Worm (Caenorhabditis elegans) whole organism, L3 larva: ENCODE measurements around the gene ent-4.

Source experiments
- R02D3.7 ChIP-seq: fragments of 150-350 bp; optimal IDR thresholded peaks from 2 replicates; lab custom pipeline; 2014; ENCODE audit warnings: missing biosample characterization, missing genetic modification characterization
- ZK546.5 ChIP-seq: sonication (generic microtip); optimal IDR thresholded peaks from 2 replicates; lab custom pipeline; 2017; ENCODE audit warnings: missing biosample characterization, missing genetic modification characterization
- ama-1 ChIP-seq: fragments of 150-350 bp; optimal IDR thresholded peaks from 2 replicates; lab custom pipeline; 2018
- ceh-16 ChIP-seq: sonication (generic microtip); optimal IDR thresholded peaks from 2 replicates; lab custom pipeline; 2017; ENCODE audit warnings: missing biosample characterization, missing genetic modification characterization
- ceh-28 ChIP-seq: fragments of 150-350 bp; optimal IDR thresholded peaks from 2 replicates; lab custom pipeline; 2014; ENCODE audit warnings: missing biosample characterization, missing genetic modification reagents, missing genetic modification characterization
- ceh-82 ChIP-seq: fragments of 150-350 bp; optimal IDR thresholded peaks from 2 replicates; lab custom pipeline; 2014; ENCODE audit warnings: missing biosample characterization, missing genetic modification characterization
- daf-12 ChIP-seq: fragments of 150-350 bp; optimal IDR thresholded peaks from 2 replicates; lab custom pipeline; 2014; ENCODE audit warnings: missing biosample characterization, missing genetic modification reagents, missing genetic modification characterization
- egl-27 ChIP-seq: sonication (generic microtip); optimal IDR thresholded peaks from 4 replicates; lab custom pipeline; 2017; ENCODE audit warnings: missing biosample characterization, missing genetic modification reagents, missing genetic modification characterization
- egl-5 ChIP-seq: fragments of 150-350 bp; optimal IDR thresholded peaks from 2 replicates; lab custom pipeline; 2017; ENCODE audit warnings: missing biosample characterization, missing genetic modification reagents, missing genetic modification characterization, inconsistent platforms
- elt-1 ChIP-seq: fragments of 150-350 bp; optimal IDR thresholded peaks from 2 replicates; lab custom pipeline; 2014; ENCODE audit warnings: missing biosample characterization, missing genetic modification characterization
- elt-2 ChIP-seq: sonication (generic microtip); optimal IDR thresholded peaks from 2 replicates; lab custom pipeline; 2016; ENCODE audit warnings: missing genetic modification reagents, mild to moderate bottlenecking, missing genetic modification characterization, missing compliant biosample characterization
- elt-3 ChIP-seq, 3 experiments: fragments of 150-350 bp in 1 of 3; sonication (generic microtip) in 2 of 3; optimal IDR thresholded peaks; 2 replicates in 2 of 3; 4 replicates in 1 of 3; lab custom pipeline; 2014 to 2017; ENCODE audit warnings: missing biosample characterization in 3 of 3, missing genetic modification characterization in 3 of 3
- eor-1 ChIP-seq, 2 experiments: fragments of 150-350 bp; optimal IDR thresholded peaks; 2 replicates each; lab custom pipeline; 2014 to 2018; ENCODE audit warnings: missing biosample characterization in 2 of 2, missing genetic modification characterization in 2 of 2
- fkh-2 ChIP-seq: fragments of 150-350 bp; optimal IDR thresholded peaks from 2 replicates; lab custom pipeline; 2014; ENCODE audit warnings: missing biosample characterization, missing genetic modification reagents, missing genetic modification characterization
- fos-1 ChIP-seq: fragments of 150-350 bp; optimal IDR thresholded peaks from 2 replicates; lab custom pipeline; 2014; ENCODE audit warnings: missing biosample characterization, missing genetic modification characterization
- hmg-11 ChIP-seq: sonication (generic microtip); optimal IDR thresholded peaks from 2 replicates; lab custom pipeline; 2016; ENCODE audit warnings: missing genetic modification characterization, missing compliant biosample characterization
- jun-1 ChIP-seq: fragments of 150-350 bp; optimal IDR thresholded peaks from 2 replicates; lab custom pipeline; 2014; ENCODE audit warnings: missing biosample characterization, missing genetic modification reagents, missing genetic modification characterization
- lin-39 ChIP-seq: fragments of 150-350 bp; optimal IDR thresholded peaks from 2 replicates; lab custom pipeline; 2018; ENCODE audit warnings: missing biosample characterization, missing genetic modification reagents, missing genetic modification characterization
- lsy-12 ChIP-seq: sonication (generic microtip); optimal IDR thresholded peaks from 2 replicates; lab custom pipeline; 2016; ENCODE audit warnings: mild to moderate bottlenecking, missing genetic modification characterization, missing compliant biosample characterization
- mdl-1 ChIP-seq: fragments of 150-350 bp; optimal IDR thresholded peaks from 2 replicates; lab custom pipeline; 2014; ENCODE audit warnings: missing biosample characterization, missing genetic modification characterization
- mml-1 ChIP-seq: fragments of 150-350 bp; sonication (generic microtip); optimal IDR thresholded peaks from 3 replicates; lab custom pipeline; 2014; ENCODE audit warnings: missing biosample characterization, missing genetic modification characterization
- nfya-1 ChIP-seq: sonication (generic microtip); optimal IDR thresholded peaks from 2 replicates; lab custom pipeline; 2017; ENCODE audit warnings: missing genetic modification characterization, mild to moderate bottlenecking, missing compliant biosample characterization, antibody characterized with exemption, moderate library complexity; ENCODE audit not compliant: insufficient read depth
- nhr-12 ChIP-seq: fragments of 150-350 bp; optimal IDR thresholded peaks from 2 replicates; lab custom pipeline; 2014; ENCODE audit warnings: missing biosample characterization, missing genetic modification characterization
- nhr-25 ChIP-seq: sonication (generic microtip); optimal IDR thresholded peaks from 2 replicates; lab custom pipeline; 2017; ENCODE audit warnings: missing biosample characterization, missing genetic modification characterization
- nhr-28 ChIP-seq: fragments of 150-350 bp; optimal IDR thresholded peaks from 2 replicates; lab custom pipeline; 2014; ENCODE audit warnings: missing biosample characterization, missing genetic modification characterization
- nhr-43 ChIP-seq: sonication (generic microtip); optimal IDR thresholded peaks from 2 replicates; lab custom pipeline; 2016; ENCODE audit warnings: mild to moderate bottlenecking, missing genetic modification characterization, missing compliant biosample characterization; ENCODE audit not compliant: poor library complexity, severe bottlenecking
- nhr-76 ChIP-seq: fragments of 150-350 bp; sonication (generic microtip); optimal IDR thresholded peaks from 5 replicates; lab custom pipeline; 2014; ENCODE audit warnings: missing biosample characterization, missing genetic modification characterization
- pqm-1 ChIP-seq: fragments of 150-350 bp; optimal IDR thresholded peaks from 2 replicates; lab custom pipeline; 2017; ENCODE audit warnings: missing biosample characterization, missing genetic modification characterization, inconsistent platforms
- sea-2 ChIP-seq: fragments of 150-350 bp; sonication (generic microtip); optimal IDR thresholded peaks from 4 replicates; lab custom pipeline; 2014; ENCODE audit warnings: missing biosample characterization, missing genetic modification reagents, missing genetic modification characterization
- skn-1 ChIP-seq: fragments of 150-350 bp; optimal IDR thresholded peaks from 2 replicates; lab custom pipeline; 2014; ENCODE audit warnings: missing biosample characterization, missing genetic modification characterization
- snpc-4 ChIP-seq: fragments of 150-350 bp; optimal IDR thresholded peaks from 2 replicates; lab custom pipeline; 2014; ENCODE audit warnings: missing biosample characterization, missing genetic modification characterization
- tbx-2 ChIP-seq: sonication (generic microtip); optimal IDR thresholded peaks from 2 replicates; lab custom pipeline; 2016; ENCODE audit warnings: mild to moderate bottlenecking, missing genetic modification characterization, missing compliant biosample characterization
- unc-39 ChIP-seq: sonication (generic microtip); optimal IDR thresholded peaks from 4 replicates; lab custom pipeline; 2017; ENCODE audit warnings: missing biosample characterization, missing genetic modification characterization
- unc-62 ChIP-seq: fragments of 150-350 bp; sonication (generic microtip); optimal IDR thresholded peaks from 4 replicates; lab custom pipeline; 2014; ENCODE audit warnings: missing biosample characterization, missing genetic modification reagents, missing genetic modification characterization
- zag-1 ChIP-seq: fragments of 150-350 bp; optimal IDR thresholded peaks from 2 replicates; lab custom pipeline; 2014; ENCODE audit warnings: missing biosample characterization, missing genetic modification characterization
- ztf-4 ChIP-seq: fragments of 150-350 bp; optimal IDR thresholded peaks from 2 replicates; lab custom pipeline; 2014; ENCODE audit warnings: missing biosample characterization, missing genetic modification characterization

The ent-4 gene

ce11 chrIV:13755619-13756018 is 28.9 kb downstream of the ent-4 start:
- TF ChIP-seq ceh-82 (tag; lab: Kevin White, UChicago), result no peak
- no peak for TF ChIP-seq ceh-28 (tag; lab: Kevin White, UChicago)
- no peak for TF ChIP-seq nhr-76 (tag; lab: Kevin White, UChicago)
- TF ChIP-seq unc-62 (GFP tag; lab: Kevin White, UChicago), result no peak
- no peak for TF ChIP-seq egl-5
- no peak for TF ChIP-seq unc-39 (tag; lab: Kevin White, UChicago)
- TF ChIP-seq skn-1, result no peak

ce11 chrIV:13763449-13763848 is 36.7 kb downstream of the ent-4 start:
- no peak for TF ChIP-seq ztf-4 (tag; lab: Kevin White, UChicago)
- TF ChIP-seq nhr-76 (tag; lab: Kevin White, UChicago), result no peak
- TF ChIP-seq ceh-82 (tag; lab: Kevin White, UChicago), result no peak
- no peak for TF ChIP-seq fos-1 (tag; lab: Kevin White, UChicago)
- no peak for TF ChIP-seq snpc-4 (tag; lab: Kevin White, UChicago)
- no peak for TF ChIP-seq nfya-1 (tag; lab: Kevin White, UChicago)
- TF ChIP-seq nhr-12 (tag; lab: Kevin White, UChicago), result no peak
- TF ChIP-seq mdl-1 (tag; lab: Kevin White, UChicago), result no peak
- TF ChIP-seq skn-1, result no peak
- no peak for TF ChIP-seq ceh-16
- TF ChIP-seq nhr-28, result no peak
- TF ChIP-seq tbx-2 (tag; lab: Kevin White, UChicago), result no peak

DNA sequence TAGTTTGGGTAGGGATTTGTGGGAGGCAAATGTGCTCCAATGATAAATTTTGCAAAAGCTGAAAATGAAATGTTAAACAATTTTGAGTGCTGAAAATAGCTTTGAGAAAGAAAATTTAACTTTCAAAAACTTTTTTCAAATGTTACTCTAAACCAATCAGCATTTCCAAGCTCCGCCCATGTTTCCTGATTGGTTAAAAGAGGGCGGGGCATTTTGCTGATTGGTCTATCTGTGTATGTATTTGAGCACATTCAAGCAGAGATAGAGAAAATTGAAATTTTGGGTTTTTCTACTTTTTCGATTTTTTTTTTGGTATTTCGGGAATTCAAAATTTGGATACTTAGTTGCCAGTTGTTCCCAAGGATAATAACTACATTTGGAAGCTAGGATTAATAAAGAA is 38.0 kb downstream of the ent-4 start:
- TF ChIP-seq hmg-11 (tag; lab: Kevin White, UChicago) (no peak), elt-2 (tag; lab: Kevin White, UChicago) (no peak), lin-39 (tag; lab: Kevin White, UChicago) (no peak), egl-27 (tag; lab: Kevin White, UChicago) (no peak), ztf-4 (tag; lab: Kevin White, UChicago) (no peak), mml-1 (tag; lab: Kevin White, UChicago) (no peak), R02D3.7 (tag; lab: Kevin White, UChicago) (no peak), nfya-1 (tag; lab: Kevin White, UChicago) (peak; percentile 74), mdl-1 (tag; lab: Kevin White, UChicago) (no peak)

ce11 chrIV:13774578-13774977 is 47.8 kb downstream of the ent-4 start, which contains the start of gene Y45F10D.2:
Gene Y45F10D.2, minus strand, starts transcription at chrIV:13774678.
- no peak for TF ChIP-seq pqm-1
- TF ChIP-seq sea-2 (GFP tag; lab: Kevin White, UChicago), result no peak
- TF ChIP-seq elt-2 (tag; lab: Kevin White, UChicago), result no peak
- no peak for TF ChIP-seq zag-1 (tag; lab: Kevin White, UChicago)
- no peak for TF ChIP-seq lin-39 (tag; lab: Kevin White, UChicago)
- TF ChIP-seq ZK546.5, result no peak
- no peak for TF ChIP-seq jun-1 (tag; lab: Kevin White, UChicago)
- no peak for TF ChIP-seq elt-1 (tag; lab: Kevin White, UChicago)
- no peak for TF ChIP-seq fkh-2 (tag; lab: Kevin White, UChicago)
- no peak for TF ChIP-seq egl-27 (tag; lab: Kevin White, UChicago)
- TF ChIP-seq eor-1 (tag; optimal IDR thresholded peaks at IDR 0.05; lab: Kevin White, UChicago), result no peak
- TF ChIP-seq ama-1 (lab: Kevin White, UChicago), result no peak
- TF ChIP-seq nhr-25 (tag; lab: Kevin White, UChicago), result no peak
- TF ChIP-seq lsy-12 (tag; lab: Kevin White, UChicago), result no peak
- no peak for TF ChIP-seq daf-12 (tag; lab: Kevin White, UChicago)
- TF ChIP-seq R02D3.7 (tag; lab: Kevin White, UChicago), result no peak
- no peak for TF ChIP-seq elt-3 (tag; optimal IDR thresholded peaks at IDR 0.05; lab: Kevin White, UChicago)
- no peak for TF ChIP-seq ceh-82 (tag; lab: Kevin White, UChicago)
- TF ChIP-seq nhr-28, result no peak
- TF ChIP-seq nhr-43 (tag; lab: Kevin White, UChicago), result no peak
